Fruit fly (Drosophila melanogaster) whole organism, embryonic: Measurements from ENCODE around the gene Miga.

Source experiments
- Awh ChIP-seq: fragments of 200-800 bp; sonication (Bioruptor generic); IDR thresholded peaks from 2 replicates; pipeline ENCODE4, ENCODE4 v1.3.6; 2022; ENCODE audit warnings: missing biosample characterization, missing genetic modification characterization
- Blimp-1 ChIP-seq: fragments of 200-800 bp; sonication (Bioruptor generic); optimal IDR thresholded peaks from 3 replicates; lab custom pipeline; 2018; ENCODE audit warnings: missing biosample characterization, missing genetic modification characterization, mild to moderate bottlenecking, moderate library complexity, missing genetic modification reagents
- BtbVII ChIP-seq: fragments of 200-800 bp; sonication (Bioruptor generic); optimal IDR thresholded peaks from 3 replicates; lab custom pipeline; 2017; ENCODE audit warnings: missing biosample characterization, mild to moderate bottlenecking, missing genetic modification characterization
- CG10267 ChIP-seq: fragments of 200-800 bp; sonication (Bioruptor generic); optimal IDR thresholded peaks from 2 replicates; lab custom pipeline; 2018; ENCODE audit warnings: missing biosample characterization, mild to moderate bottlenecking, missing genetic modification characterization, moderate library complexity
- CG10654 ChIP-seq: fragments of 200-800 bp; sonication (Bioruptor generic); optimal IDR thresholded peaks from 2 replicates; lab custom pipeline; 2016; ENCODE audit warnings: missing biosample characterization, missing genetic modification characterization
- CG11560 ChIP-seq: fragments of 200-800 bp; sonication (Bioruptor generic); IDR thresholded peaks from 3 replicates; pipeline ENCODE4 v1.3.6; 2022; ENCODE audit warnings: missing biosample characterization, missing genetic modification characterization
- CG13287 ChIP-seq: fragments of 200-800 bp; sonication (Bioruptor generic); IDR thresholded peaks from 2 replicates; pipeline ENCODE4 v1.3.6; 2022; ENCODE audit warnings: missing biosample characterization, missing genetic modification characterization; ENCODE audit not compliant: partially characterized antibody
- CG14710 ChIP-seq: fragments of 200-800 bp; sonication (Bioruptor generic); optimal IDR thresholded peaks from 3 replicates; lab custom pipeline; 2019; ENCODE audit warnings: missing biosample characterization, mild to moderate bottlenecking, missing genetic modification characterization, moderate library complexity
- CG15269 ChIP-seq: fragments of 200-800 bp; sonication (Bioruptor generic); optimal IDR thresholded peaks from 2 replicates; lab custom pipeline; 2018; ENCODE audit warnings: missing biosample characterization, mild to moderate bottlenecking, missing genetic modification characterization, moderate library complexity
- CG1603 ChIP-seq: fragments of 200-800 bp; sonication (Bioruptor generic); optimal IDR thresholded peaks from 2 replicates; lab custom pipeline; 2019; ENCODE audit warnings: missing biosample characterization, mild to moderate bottlenecking, missing genetic modification characterization, moderate library complexity
- CG2712 ChIP-seq: fragments of 200-800 bp; optimal IDR thresholded peaks from 3 replicates; lab custom pipeline; 2019; ENCODE audit warnings: missing biosample characterization, mild to moderate bottlenecking, missing genetic modification characterization, moderate library complexity
- CG3065 ChIP-seq: fragments of 200-800 bp; sonication (Bioruptor generic); optimal IDR thresholded peaks from 2 replicates; lab custom pipeline; 2016; ENCODE audit warnings: missing biosample characterization, missing genetic modification characterization
- CG31365 ChIP-seq: fragments of 200-800 bp; sonication (Bioruptor generic); optimal IDR thresholded peaks from 2 replicates; lab custom pipeline; 2018; ENCODE audit warnings: missing biosample characterization, mild to moderate bottlenecking, missing genetic modification characterization
- CG3281 ChIP-seq: fragments of 200-800 bp; sonication (Bioruptor generic); optimal IDR thresholded peaks from 3 replicates; lab custom pipeline; 2017; ENCODE audit warnings: missing biosample characterization, mild to moderate bottlenecking, missing genetic modification characterization
- CG33557 ChIP-seq: fragments of 200-800 bp; sonication (Bioruptor generic); optimal IDR thresholded peaks from 2 replicates; lab custom pipeline; 2019; ENCODE audit warnings: missing biosample characterization, mild to moderate bottlenecking, missing genetic modification characterization, moderate library complexity
- CG3726 ChIP-seq: fragments of 200-800 bp; sonication (Bioruptor generic); IDR thresholded peaks from 3 replicates; pipeline ENCODE4, ENCODE4 v1.3.6; 2022; ENCODE audit warnings: missing biosample characterization, missing genetic modification characterization
- CG3838 ChIP-seq: fragments of 200-800 bp; sonication (Bioruptor generic); optimal IDR thresholded peaks from 3 replicates; lab custom pipeline; 2016; ENCODE audit warnings: missing biosample characterization, missing genetic modification characterization
- CG6683 ChIP-seq: fragments of 200-800 bp; sonication (Bioruptor generic); optimal IDR thresholded peaks from 2 replicates; lab custom pipeline; 2017; ENCODE audit warnings: missing biosample characterization, mild to moderate bottlenecking, missing genetic modification characterization, missing genetic modification reagents
- CG7987 ChIP-seq: fragments of 200-800 bp; sonication (Bioruptor generic); optimal IDR thresholded peaks from 2 replicates; lab custom pipeline; 2018; ENCODE audit warnings: missing biosample characterization, mild to moderate bottlenecking, missing genetic modification characterization, moderate library complexity
- CG8290 ChIP-seq, 3 experiments: fragments of 200-800 bp; sonication (Bioruptor generic); optimal IDR thresholded peaks; 2 replicates each; lab custom pipeline; 2016 to 2019; ENCODE audit warnings: missing biosample characterization in 3 of 3, missing genetic modification characterization in 3 of 3, mild to moderate bottlenecking in 2 of 3, moderate library complexity in 1 of 3
- CG8388 ChIP-seq: fragments of 200-800 bp; sonication (Bioruptor generic); optimal IDR thresholded peaks from 2 replicates; lab custom pipeline; 2019; ENCODE audit warnings: missing biosample characterization, mild to moderate bottlenecking, missing genetic modification characterization, moderate library complexity
- CG8944 ChIP-seq: fragments of 200-800 bp; sonication (Bioruptor generic); optimal IDR thresholded peaks from 3 replicates; lab custom pipeline; 2016; ENCODE audit warnings: missing biosample characterization, missing genetic modification characterization
- CG9797 ChIP-seq: fragments of 200-800 bp; sonication (Bioruptor generic); optimal IDR thresholded peaks from 3 replicates; lab custom pipeline; 2018; ENCODE audit warnings: missing biosample characterization, mild to moderate bottlenecking, missing genetic modification characterization
- Dbx ChIP-seq: fragments of 200-800 bp; sonication (Bioruptor generic); IDR thresholded peaks from 3 replicates; pipeline ENCODE4 v1.3.6; 2022; ENCODE audit warnings: missing biosample characterization, missing genetic modification characterization
- Fer3 ChIP-seq: fragments of 200-800 bp; sonication (Bioruptor generic); optimal IDR thresholded peaks from 2 replicates; lab custom pipeline; 2018; ENCODE audit warnings: missing biosample characterization, mild to moderate bottlenecking, missing genetic modification characterization, moderate library complexity
- HLH4C ChIP-seq: fragments of 200-800 bp; sonication (Bioruptor generic); IDR thresholded peaks from 3 replicates; pipeline ENCODE4 v1.3.6; 2022; ENCODE audit warnings: missing biosample characterization, missing genetic modification characterization; ENCODE audit not compliant: partially characterized antibody
- Kr ChIP-seq: fragments of 200-800 bp; sonication (Bioruptor generic); optimal IDR thresholded peaks from 2 replicates; lab custom pipeline; 2017; ENCODE audit warnings: missing biosample characterization, mild to moderate bottlenecking, missing genetic modification characterization
- Mes4 ChIP-seq: fragments of 200-800 bp; sonication (Bioruptor generic); optimal IDR thresholded peaks from 2 replicates; lab custom pipeline; 2016; ENCODE audit warnings: missing biosample characterization, missing genetic modification characterization
- PHDP ChIP-seq: fragments of 200-800 bp; sonication (Bioruptor generic); optimal IDR thresholded peaks from 3 replicates; lab custom pipeline; 2018; ENCODE audit warnings: missing biosample characterization, mild to moderate bottlenecking, missing genetic modification characterization, moderate library complexity
- Scr ChIP-seq: fragments of 200-800 bp; sonication (Bioruptor generic); IDR thresholded peaks from 2 replicates; pipeline ENCODE4 v1.3.6; 2022; ENCODE audit warnings: missing biosample characterization, missing genetic modification characterization; ENCODE audit not compliant: partially characterized antibody
- Six4 ChIP-seq: fragments of 200-800 bp; sonication (Bioruptor generic); optimal IDR thresholded peaks from 2 replicates; lab custom pipeline; 2016; ENCODE audit warnings: missing biosample characterization, missing genetic modification characterization
- Sox100B ChIP-seq: fragments of 200-800 bp; sonication (Bioruptor generic); optimal IDR thresholded peaks from 3 replicates; lab custom pipeline; 2018; ENCODE audit warnings: missing biosample characterization, mild to moderate bottlenecking, missing genetic modification characterization
- Ssrp ChIP-seq: fragments of 200-800 bp; sonication (Bioruptor generic); optimal IDR thresholded peaks from 2 replicates; lab custom pipeline; 2018; ENCODE audit warnings: missing biosample characterization, mild to moderate bottlenecking, missing genetic modification characterization, moderate library complexity
- TFAM ChIP-seq: fragments of 200-800 bp; sonication (Bioruptor generic); optimal IDR thresholded peaks from 2 replicates; lab custom pipeline; 2017; ENCODE audit warnings: missing biosample characterization, missing genetic modification characterization, inconsistent platforms
- Vsx1 ChIP-seq: fragments of 200-800 bp; sonication (Bioruptor generic); optimal IDR thresholded peaks from 2 replicates; lab custom pipeline; 2017; ENCODE audit warnings: missing biosample characterization, mild to moderate bottlenecking, missing genetic modification characterization, missing genetic modification reagents
- ase ChIP-seq: fragments of 200-800 bp; sonication (Bioruptor generic); IDR thresholded peaks from 3 replicates; pipeline ENCODE4 v1.3.6; 2022; ENCODE audit warnings: missing biosample characterization, missing genetic modification characterization
- bab2 ChIP-seq: fragments of 200-800 bp; sonication (Bioruptor generic); optimal IDR thresholded peaks from 2 replicates; lab custom pipeline; 2016; ENCODE audit warnings: missing biosample characterization, missing genetic modification characterization
- br ChIP-seq: fragments of >200 bp; optimal IDR thresholded peaks from 2 replicates; lab custom pipeline; 2017
- cwo ChIP-seq: fragments of 200-800 bp; sonication (Bioruptor generic); optimal IDR thresholded peaks from 3 replicates; lab custom pipeline; 2017; ENCODE audit warnings: missing biosample characterization, missing genetic modification characterization, mild to moderate bottlenecking, moderate library complexity, missing genetic modification reagents
- da ChIP-seq: fragments of 200-800 bp; sonication (Bioruptor generic); optimal IDR thresholded peaks from 2 replicates; lab custom pipeline; 2016; ENCODE audit warnings: missing biosample characterization, missing genetic modification characterization
- exex ChIP-seq: fragments of 200-800 bp; sonication (Bioruptor generic); optimal IDR thresholded peaks from 4 replicates; lab custom pipeline; 2018; ENCODE audit warnings: missing biosample characterization, mild to moderate bottlenecking, missing genetic modification characterization, moderate library complexity
- gt ChIP-seq: fragments of 200-800 bp; sonication (Bioruptor generic); IDR thresholded peaks from 2 replicates; pipeline ENCODE4 v1.3.6; 2022; ENCODE audit warnings: missing biosample characterization, missing genetic modification characterization
- lab ChIP-seq: fragments of 200-800 bp; sonication (Bioruptor generic); optimal IDR thresholded peaks from 3 replicates; lab custom pipeline; 2017; ENCODE audit warnings: missing biosample characterization, missing genetic modification characterization, mild to moderate bottlenecking, moderate library complexity, missing genetic modification reagents
- pros ChIP-seq: fragments of 200-800 bp; sonication (Bioruptor generic); optimal IDR thresholded peaks from 3 replicates; lab custom pipeline; 2019; ENCODE audit warnings: missing biosample characterization, mild to moderate bottlenecking, missing genetic modification characterization, moderate library complexity
- ro ChIP-seq: fragments of 200-800 bp; sonication (Bioruptor generic); IDR thresholded peaks from 2 replicates; pipeline ENCODE4 v1.3.6; 2022; ENCODE audit warnings: missing biosample characterization, missing genetic modification characterization
- row ChIP-seq: fragments of 200-800 bp; sonication (Bioruptor generic); IDR thresholded peaks from 3 replicates; pipeline ENCODE4 v1.3.6; 2022; ENCODE audit warnings: missing biosample characterization, missing genetic modification characterization
- twi ChIP-seq: fragments of 200-800 bp; optimal IDR thresholded peaks from 2 replicates; lab custom pipeline; 2019; ENCODE audit warnings: missing biosample characterization, mild to moderate bottlenecking, missing genetic modification characterization, moderate library complexity
- vnd ChIP-seq: fragments of 200-800 bp; sonication (Bioruptor generic); IDR thresholded peaks from 3 replicates; pipeline ENCODE4 v1.3.6; 2022; ENCODE audit warnings: missing biosample characterization, missing genetic modification characterization; ENCODE audit not compliant: partially characterized antibody

The Miga gene

DNA sequence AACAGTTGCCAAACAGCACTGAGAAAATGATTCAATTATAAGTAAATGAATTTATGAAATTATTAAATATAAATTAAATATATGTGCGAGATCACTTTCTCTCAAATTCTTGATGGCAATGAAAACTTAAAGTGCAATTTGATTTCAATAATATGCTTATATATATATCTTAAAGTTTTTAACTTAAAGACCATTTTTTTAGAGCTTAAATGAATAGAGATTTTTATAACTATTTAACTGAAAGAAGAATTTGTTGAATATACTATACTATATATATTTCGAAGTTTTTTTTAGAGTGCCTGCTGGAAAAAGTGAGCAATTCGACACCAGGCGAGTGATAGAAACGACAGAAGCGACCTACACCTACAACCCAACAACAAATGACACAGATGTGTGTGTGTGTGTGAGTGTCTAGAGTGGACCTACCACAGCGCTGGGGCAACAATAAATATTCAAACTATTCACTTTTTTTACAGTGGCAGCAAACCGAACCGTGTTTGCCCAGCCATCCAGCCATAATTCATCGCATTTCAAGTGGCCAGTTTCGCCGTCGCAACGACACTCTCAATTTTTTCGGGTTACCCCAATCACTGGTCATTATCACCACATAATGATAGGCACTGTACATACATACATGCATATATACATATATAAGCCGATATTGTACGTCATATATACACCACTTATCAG, 7.4 kb upstream of the Miga start (continued):
- TF ChIP-seq Awh (GFP tag; lab: Robert Waterston, UW) = peak; percentile 31; the same call in 1 of the 2 replicates
- no peak for TF ChIP-seq CG7987
- peak; percentile 77 for TF ChIP-seq CG10267 (tag; lab: Kevin White, UChicago)
- TF ChIP-seq Vsx1 (GFP tag; lab: Kevin White, UChicago) = no peak
- no peak for TF ChIP-seq TFAM (GFP tag; lab: Kevin White, UChicago)
- TF ChIP-seq Dbx (GFP tag; lab: Robert Waterston, UW) = 0 out of 3 replicates have a peak, but pooled peaks have one; percentile 19
- no peak for TF ChIP-seq Kr (GFP tag; lab: Kevin White, UChicago)
- TF ChIP-seq PHDP (tag; lab: Kevin White, UChicago) = peak; percentile 64
- TF ChIP-seq Blimp-1 = peak; percentile 66
- TF ChIP-seq CG8290 (GFP tag; optimal IDR thresholded peaks at IDR 0.05; lab: Kevin White, UChicago) = no peak
- peak in 1 of 2 experiments; percentile 76 for TF ChIP-seq CG8290 (tag; optimal IDR thresholded peaks at IDR 0.05; lab: Kevin White, UChicago)
- TF ChIP-seq CG31365 (tag; lab: Kevin White, UChicago) = no peak
- TF ChIP-seq CG3281 (GFP tag; lab: Kevin White, UChicago) = peak; percentile 24
- TF ChIP-seq ro (GFP tag; lab: Robert Waterston, UW) = peak; percentile 14; the same call in 1 of the 2 replicates
- no peak for TF ChIP-seq Mes4 (GFP tag; lab: Kevin White, UChicago)
- no peak for TF ChIP-seq gt (GFP tag; lab: Robert Waterston, UW)
- no peak for TF ChIP-seq Scr (GFP tag; lab: Robert Waterston, UW)
- TF ChIP-seq vnd = peak; percentile 39; the same call in 2 of the 3 replicates
- no peak for TF ChIP-seq CG9797 (GFP tag; lab: Kevin White, UChicago)
- TF ChIP-seq CG10654 (GFP tag; lab: Kevin White, UChicago) = no peak
- no peak for TF ChIP-seq CG8944 (GFP tag; lab: Kevin White, UChicago)
- TF ChIP-seq CG6683 (GFP tag; lab: Kevin White, UChicago) = no peak
- TF ChIP-seq CG13287 = no peak
- peak; percentile 35 for TF ChIP-seq CG1603
- TF ChIP-seq CG2712 (tag; lab: Kevin White, UChicago) = peak; percentile 91
- no peak for TF ChIP-seq CG3065 (GFP tag; lab: Kevin White, UChicago)
- peak; percentile 56 for TF ChIP-seq twi
- no peak for TF ChIP-seq CG3838 (GFP tag; lab: Kevin White, UChicago)
- no peak for TF ChIP-seq pros (GFP tag; lab: Kevin White, UChicago)
- TF ChIP-seq Sox100B (GFP tag; lab: Kevin White, UChicago) = peak; percentile 64
- peak; percentile 81 for TF ChIP-seq Ssrp (tag; lab: Kevin White, UChicago)
- TF ChIP-seq cwo = peak; percentile 11
- no peak for TF ChIP-seq br
- TF ChIP-seq BtbVII (GFP tag; lab: Kevin White, UChicago) = peak; percentile 11
- no peak for TF ChIP-seq CG3726 (GFP tag; lab: Robert Waterston, UW)
- peak; percentile 72 for TF ChIP-seq CG8388
- no peak for TF ChIP-seq HLH4C (GFP tag; lab: Robert Waterston, UW)
- TF ChIP-seq bab2 (GFP tag; lab: Kevin White, UChicago) = no peak
- TF ChIP-seq da = no peak
- peak; percentile 68 for TF ChIP-seq CG33557 (GFP tag; lab: Kevin White, UChicago)
- peak; percentile 82 for TF ChIP-seq CG14710 (tag; lab: Kevin White, UChicago)
- TF ChIP-seq Six4 = peak; percentile 17
- no peak for TF ChIP-seq CG11560 (tag; lab: Robert Waterston, UW)
- peak; percentile 21 for TF ChIP-seq Fer3 (tag; lab: Kevin White, UChicago)
- TF ChIP-seq exex (tag; lab: Kevin White, UChicago) = peak; percentile 84
- TF ChIP-seq ase = peak; percentile 5; the same call in 1 of the 3 replicates
- peak; percentile 54; the same call in 2 of the 3 replicates for TF ChIP-seq row (GFP tag; lab: Robert Waterston, UW)
- TF ChIP-seq CG15269 (tag; lab: Kevin White, UChicago) = peak; percentile 57
- peak; percentile 61 for TF ChIP-seq lab (GFP tag; lab: Kevin White, UChicago)
